Worm (Caenorhabditis elegans): ENCODE data around the gene sbsp-1.

The sbsp-1 gene

DNA sequence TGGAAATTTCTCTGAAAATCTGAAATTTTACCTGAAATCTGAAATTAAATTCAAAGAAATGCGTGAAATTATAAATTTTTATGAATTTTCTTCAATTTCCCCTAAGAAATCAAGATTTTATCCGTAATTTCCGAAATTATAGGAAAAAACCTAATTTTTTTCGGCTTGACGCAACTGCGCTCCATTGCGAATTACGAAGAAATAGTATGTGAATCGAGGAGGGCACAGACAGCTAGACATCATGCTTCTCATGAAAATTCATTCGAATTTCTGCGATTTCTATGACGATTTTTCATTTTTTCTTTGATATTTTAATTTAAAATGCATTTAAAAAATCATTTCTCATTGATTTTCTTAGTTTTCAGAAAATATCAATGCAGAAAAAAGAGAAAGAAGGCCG, 49.3 kb downstream of the sbsp-1 start:
- TF ChIP-seq ztf-16 (tag; optimal IDR thresholded peaks at IDR 0.05): no peak
- no peak for TF ChIP-seq pros-1 (tag; optimal IDR thresholded peaks at IDR 0.05)
- peak; percentile 24 for TF ChIP-seq unc-55 (GFP tag; optimal IDR thresholded peaks at IDR 0.05)
- TF ChIP-seq ceh-48 (tag; optimal IDR thresholded peaks at IDR 0.05): peak; percentile 9
- TF ChIP-seq ceh-2 (tag; optimal IDR thresholded peaks at IDR 0.05): no peak
- no peak for TF ChIP-seq lin-11 (tag; optimal IDR thresholded peaks at IDR 0.05)
- peak; percentile 87 for TF ChIP-seq unc-42 (tag; optimal IDR thresholded peaks at IDR 0.05)
- no peak for TF ChIP-seq madf-2 (tag; optimal IDR thresholded peaks at IDR 0.05)
- no peak for TF ChIP-seq elt-4 (tag; optimal IDR thresholded peaks at IDR 0.05)
- no peak for TF ChIP-seq pha-4 (tag; optimal IDR thresholded peaks at IDR 0.05)
- peak; percentile 59 for TF ChIP-seq nfya-1 (tag; optimal IDR thresholded peaks at IDR 0.05)
- TF ChIP-seq ceh-31 (tag; optimal IDR thresholded peaks at IDR 0.05): peak; percentile 39
- peak; percentile 8 for TF ChIP-seq ceh-18 (tag; optimal IDR thresholded peaks at IDR 0.05)
- TF ChIP-seq tbx-2 (tag; optimal IDR thresholded peaks at IDR 0.05): no peak

DNA sequence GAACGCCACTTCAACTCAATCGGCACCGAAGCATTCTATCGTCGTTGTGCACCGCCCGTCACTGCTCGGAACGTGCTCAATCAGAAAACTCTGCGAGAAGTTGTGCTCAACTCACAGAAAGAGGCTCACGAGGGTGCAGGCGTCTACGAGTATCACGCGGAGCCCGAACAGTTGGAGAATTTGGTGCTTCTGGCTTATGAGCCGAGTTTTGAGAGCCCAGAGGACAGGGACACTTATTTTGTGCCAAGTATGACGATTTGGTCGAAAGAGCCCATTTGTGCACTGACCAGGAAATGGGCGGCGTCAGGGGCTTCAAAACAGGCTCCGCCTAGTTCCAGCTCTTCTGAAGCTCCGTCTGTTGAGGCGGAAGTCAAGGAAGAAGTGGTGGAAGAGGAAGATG, 56.1 kb downstream of the sbsp-1 start:
- TF ChIP-seq fkh-6 (tag; optimal IDR thresholded peaks at IDR 0.05) (no peak), elt-4 (tag; optimal IDR thresholded peaks at IDR 0.05) (peak; percentile 16), pqm-1 (tag; optimal IDR thresholded peaks at IDR 0.05) (no peak), K02D7.2 (tag; optimal IDR thresholded peaks at IDR 0.05) (no peak), pha-2 (tag; optimal IDR thresholded peaks at IDR 0.05) (no peak), Y22D7AL.16 (tag; optimal IDR thresholded peaks at IDR 0.05) (no peak), ceh-6 (GFP tag; optimal IDR thresholded peaks at IDR 0.05) (no peak), hlh-15 (tag; optimal IDR thresholded peaks at IDR 0.05) (no peak)
